Fruit fly (Drosophila melanogaster): Measurements from ENCODE around the gene CG43861.
A peak's percentile ranks its signal among the peaks of the same experiment; 100 is the strongest.

CG43861 gene

DNA sequence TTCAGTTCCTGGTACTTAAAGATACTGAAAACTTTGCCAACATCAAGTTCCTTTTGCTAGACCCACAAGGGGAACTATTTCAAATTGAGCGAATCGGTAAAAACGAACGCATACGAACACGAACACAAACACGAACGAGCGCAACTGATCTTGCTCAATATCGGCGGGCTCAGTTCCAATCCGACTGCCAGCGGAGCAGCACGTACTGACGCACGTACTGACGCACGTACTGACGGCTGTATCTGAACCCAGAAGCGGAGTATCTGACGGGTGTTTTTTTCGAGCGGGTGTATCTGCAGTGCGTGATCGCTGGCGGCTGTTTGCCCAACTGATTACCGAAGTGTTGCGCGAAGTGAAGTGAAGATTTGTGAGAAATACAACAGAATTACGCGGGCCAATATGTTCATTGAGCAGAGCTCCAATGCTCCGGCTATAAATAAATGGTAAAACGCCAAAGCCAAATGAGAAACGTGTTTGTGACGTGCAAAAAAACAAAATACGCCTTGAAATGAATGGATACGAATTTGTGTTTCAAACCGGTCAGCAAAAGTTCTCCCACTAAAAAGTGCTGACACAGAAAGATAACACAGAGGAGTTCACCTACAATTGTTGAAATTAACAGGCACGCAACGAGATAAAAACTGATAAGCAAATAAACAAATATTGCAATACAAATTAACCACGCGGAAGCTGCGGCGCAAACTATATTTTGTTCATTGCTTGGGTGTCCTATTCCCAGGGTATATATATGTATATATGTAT lies 81.8 kb downstream of the CG43861 start (continued):
- no peak for TF ChIP-seq bcd (GFP tag; optimal IDR thresholded peaks at IDR 0.05)
- no peak for TF ChIP-seq Sox102F (GFP tag; optimal IDR thresholded peaks at IDR 0.05)
- TF ChIP-seq lbe (GFP tag; optimal IDR thresholded peaks at IDR 0.05), result no peak
- TF ChIP-seq CG2129 (GFP tag; IDR thresholded peaks at IDR 0.05; ENCODE audit: partially characterized antibody), result no peak
- no peak for TF ChIP-seq Asciz (GFP tag; optimal IDR thresholded peaks at IDR 0.05)
- no peak for TF ChIP-seq da (GFP tag; optimal IDR thresholded peaks at IDR 0.05)
- TF ChIP-seq CG18764 (GFP tag; optimal IDR thresholded peaks at IDR 0.05), result no peak
- TF ChIP-seq CG10431 (GFP tag; optimal IDR thresholded peaks at IDR 0.05), result no peak
- TF ChIP-seq CG3847 (GFP tag; IDR thresholded peaks at IDR 0.05), result no peak
- no peak for TF ChIP-seq psq (GFP tag; optimal IDR thresholded peaks at IDR 0.05)
- TF ChIP-seq BtbVII (GFP tag; optimal IDR thresholded peaks at IDR 0.05), result no peak
- TF ChIP-seq Oaz (GFP tag; IDR thresholded peaks at IDR 0.05), result no peak
- no peak for TF ChIP-seq TFAM (GFP tag; optimal IDR thresholded peaks at IDR 0.05)
- TF ChIP-seq oc (tag; optimal IDR thresholded peaks at IDR 0.05), result peak; percentile 42
- peak; percentile 79 for TF ChIP-seq chm (GFP tag; IDR thresholded peaks at IDR 0.05)
- TF ChIP-seq CG2712 (tag; optimal IDR thresholded peaks at IDR 0.05), result peak; percentile 17
- no peak for TF ChIP-seq Kr (GFP tag; optimal IDR thresholded peaks at IDR 0.05)
- no peak for TF ChIP-seq Blimp-1 (GFP tag; optimal IDR thresholded peaks at IDR 0.05)
- no peak for TF ChIP-seq CG17361 (GFP tag; IDR thresholded peaks at IDR 0.05)
- TF ChIP-seq CG7928 (GFP tag; optimal IDR thresholded peaks at IDR 0.05), result no peak
- TF ChIP-seq dimm (GFP tag; IDR thresholded peaks at IDR 0.05), result 0 out of 2 replicates have a peak, but pooled peaks have one; percentile 14
- TF ChIP-seq CG15696 (tag; optimal IDR thresholded peaks at IDR 0.05), result no peak
- peak; percentile 10; the same call in 1 of the 3 replicates for TF ChIP-seq row (GFP tag; IDR thresholded peaks at IDR 0.05)
- TF ChIP-seq sqz (GFP tag; optimal IDR thresholded peaks at IDR 0.05), result no peak
- no peak for TF ChIP-seq stwl (tag; optimal IDR thresholded peaks at IDR 0.05)
- no peak for TF ChIP-seq CG15011 (GFP tag; optimal IDR thresholded peaks at IDR 0.05)
- TF ChIP-seq mirr (GFP tag; optimal IDR thresholded peaks at IDR 0.05), result peak; percentile 33
- TF ChIP-seq Dbx (GFP tag; IDR thresholded peaks at IDR 0.05), result peak; percentile 44; the same call in 1 of the 3 replicates
- 0 out of 3 replicates have a peak, but pooled peaks have one; percentile 22 for TF ChIP-seq sr (GFP tag; IDR thresholded peaks at IDR 0.05)
- no peak for TF ChIP-seq klu (GFP tag; IDR thresholded peaks at IDR 0.05)
- peak in 1 of 2 experiments; percentile 52 for TF ChIP-seq Hr78 (GFP tag; optimal IDR thresholded peaks at IDR 0.05)
- peak; percentile 77 for TF ChIP-seq CG6791 (GFP tag; IDR thresholded peaks at IDR 0.05; ENCODE audit: partially characterized antibody)
- 0 out of 2 replicates have a peak, but pooled peaks have one; percentile 13 for TF ChIP-seq H2.0 (GFP tag; IDR thresholded peaks at IDR 0.05)
- no peak for TF ChIP-seq ro (GFP tag; IDR thresholded peaks at IDR 0.05)
- no peak for TF ChIP-seq CG16779 (GFP tag; IDR thresholded peaks at IDR 0.05)
- TF ChIP-seq otp (GFP tag; IDR thresholded peaks at IDR 0.05), result peak; percentile 74; the same call in 2 of the 3 replicates
- TF ChIP-seq CG30403 (GFP tag; optimal IDR thresholded peaks at IDR 0.05), result no peak
- peak in 1 of 2 experiments; percentile 24 for TF ChIP-seq Trl (optimal IDR thresholded peaks at IDR 0.05)
- peak; percentile 9 for TF ChIP-seq Trl (GFP tag; optimal IDR thresholded peaks at IDR 0.05)
- TF ChIP-seq CG10543 (GFP tag; optimal IDR thresholded peaks at IDR 0.05), result peak; percentile 82
- no peak for TF ChIP-seq HLH3B (GFP tag; IDR thresholded peaks at IDR 0.05)
- peak; percentile 44; the same call in 1 of the 2 replicates for TF ChIP-seq Drgx (GFP tag; IDR thresholded peaks at IDR 0.05)
- TF ChIP-seq CG4282 (GFP tag; optimal IDR thresholded peaks at IDR 0.05), result no peak
- TF ChIP-seq CG12155 (GFP tag; optimal IDR thresholded peaks at IDR 0.05), result no peak
- TF ChIP-seq CG17912 (GFP tag; optimal IDR thresholded peaks at IDR 0.05), result peak; percentile 19
- TF ChIP-seq tx (GFP tag; optimal IDR thresholded peaks at IDR 0.05), result no peak
- TF ChIP-seq CG1024 (GFP tag; IDR thresholded peaks at IDR 0.05), result no peak; the same call in 1 of the 2 replicates
- TF ChIP-seq CG17568 (GFP tag; optimal IDR thresholded peaks at IDR 0.05), result peak; percentile 3
- TF ChIP-seq CG11456 (GFP tag; IDR thresholded peaks at IDR 0.05), result peak; percentile 34; the same call in 1 of the 3 replicates
- TF ChIP-seq zfh1 (GFP tag; IDR thresholded peaks at IDR 0.05), result peak; percentile 46; the same call in 2 of the 3 replicates

Measured in whole organism, embryonic.